Worm (Caenorhabditis elegans) whole organism, late embryonic: Measurements from ENCODE around the gene yif-1.

Experiments used
- T23F11.4 ChIP-seq: fragments of 200-800 bp; sonication (Bioruptor generic); optimal IDR thresholded peaks from 2 replicates; lab custom pipeline; 2018; ENCODE audit warnings: mild to moderate bottlenecking, missing genetic modification characterization, missing compliant biosample characterization
- ets-4 ChIP-seq: sonication (generic microtip); optimal IDR thresholded peaks from 2 replicates; lab custom pipeline; 2016; ENCODE audit warnings: missing genetic modification characterization, missing compliant biosample characterization
- pqm-1 ChIP-seq: sonication (generic microtip); optimal IDR thresholded peaks from 2 replicates; lab custom pipeline; 2016; ENCODE audit warnings: missing genetic modification characterization, missing compliant biosample characterization

DNA sequence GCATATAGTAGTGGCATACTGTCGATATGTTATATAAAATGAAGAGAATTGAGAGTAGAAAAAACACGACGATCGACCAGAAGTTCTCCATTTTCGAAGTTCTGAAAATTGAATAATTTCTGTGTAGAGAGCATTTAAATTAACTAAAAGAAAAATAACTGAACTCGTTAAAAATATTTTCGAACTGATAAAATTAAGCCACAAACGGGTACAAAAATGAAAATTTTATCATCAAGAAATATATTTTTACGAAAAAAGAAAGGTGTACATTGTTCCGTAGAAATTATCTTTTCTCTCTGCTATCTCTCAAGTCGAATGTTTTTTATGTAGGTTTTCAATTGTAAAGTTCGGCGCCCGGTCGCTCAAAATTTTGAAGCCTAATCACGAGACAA, 23.7 kb downstream of the yif-1 start, which contains the start of gene acl-2:
- TF ChIP-seq pqm-1 (tag; lab: Kevin White, UChicago) (no peak), T23F11.4 (no peak), ets-4 (tag; lab: Kevin White, UChicago) (no peak)
